Worm (Caenorhabditis elegans): ENCODE results near the gene ceh-31.

The ceh-31 gene

ce11 chrX:3019996-3020395 is 50.2 kb downstream of the ceh-31 start:
- TF ChIP-seq pat-9 (tag; optimal IDR thresholded peaks at IDR 0.05), result no peak
- TF ChIP-seq sdc-2 (tag; optimal IDR thresholded peaks at IDR 0.05), result no peak
- no peak for TF ChIP-seq rnt-1 (tag; optimal IDR thresholded peaks at IDR 0.05)
- no peak for TF ChIP-seq ztf-16 (tag; optimal IDR thresholded peaks at IDR 0.05)
- TF ChIP-seq F13H6.1 (tag; optimal IDR thresholded peaks at IDR 0.05), result no peak
- TF ChIP-seq ceh-2 (tag; optimal IDR thresholded peaks at IDR 0.05), result no peak
- no peak for TF ChIP-seq ttx-3 (tag; optimal IDR thresholded peaks at IDR 0.05)
- TF ChIP-seq tbx-7 (tag; optimal IDR thresholded peaks at IDR 0.05), result no peak
- TF ChIP-seq ceh-9 (tag; optimal IDR thresholded peaks at IDR 0.05), result no peak
- no peak for TF ChIP-seq gmeb-2 (tag; optimal IDR thresholded peaks at IDR 0.05)
- TF ChIP-seq npax-4 (tag; optimal IDR thresholded peaks at IDR 0.05), result no peak
- no peak for TF ChIP-seq lin-11 (tag; optimal IDR thresholded peaks at IDR 0.05)
- no peak for TF ChIP-seq ceh-45 (GFP tag; IDR thresholded peaks at IDR 0.05)
- no peak for TF ChIP-seq dmd-4 (tag; optimal IDR thresholded peaks at IDR 0.05; ENCODE audit: borderline replicate concordance)
- no peak for TF ChIP-seq unc-3 (GFP tag; conservative IDR thresholded peaks at IDR 0.05)
- TF ChIP-seq unc-3 (tag; optimal IDR thresholded peaks at IDR 0.05), result no peak
- TF ChIP-seq ets-4 (tag; optimal IDR thresholded peaks at IDR 0.05), result no peak
- TF ChIP-seq syd-9 (tag; optimal IDR thresholded peaks at IDR 0.05), result no peak
- no peak for TF ChIP-seq pqm-1 (tag; optimal IDR thresholded peaks at IDR 0.05)
